Worm (Caenorhabditis elegans) whole organism, L4/young adult: ENCODE measurements around the gene ints-5.

Experiments
- W03F9.2 ChIP-seq: fragments of 150-350 bp; optimal IDR thresholded peaks from 2 replicates; lab custom pipeline; 2014; ENCODE audit warnings: missing biosample characterization, missing genetic modification characterization
- him-1 ChIP-seq: sonication (generic microtip); optimal IDR thresholded peaks from 2 replicates; lab custom pipeline; 2016; ENCODE audit warnings: missing genotype, missing genetic modification reagents, missing genetic modification characterization, missing compliant biosample characterization

DNA sequence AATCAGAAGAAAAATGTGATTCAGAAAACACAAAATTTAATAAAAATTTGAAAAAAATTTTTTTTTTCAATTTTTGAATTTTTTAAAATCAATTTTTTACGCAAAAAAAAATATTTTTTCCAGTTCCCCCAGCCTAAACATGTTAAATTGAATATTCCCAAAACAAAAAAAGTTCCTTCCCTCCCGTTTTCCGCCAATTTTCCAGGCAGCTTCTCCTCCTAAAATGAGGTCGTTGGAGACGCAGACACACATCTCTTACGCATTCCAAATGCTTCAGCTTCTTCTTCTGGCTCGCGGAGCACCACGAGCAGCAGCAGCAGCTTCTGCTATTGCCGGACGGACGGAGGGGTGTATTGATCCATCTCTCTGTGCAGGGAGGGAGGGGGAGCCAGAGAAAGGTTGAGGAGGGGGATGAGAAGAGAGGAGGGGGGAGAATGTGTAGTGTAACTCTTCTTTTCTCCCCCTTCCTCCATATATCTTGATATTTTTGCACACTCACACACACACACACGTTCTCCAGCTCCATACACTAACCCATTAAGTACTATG lies 43.4 kb upstream of the ints-5 start:
- no peak for TF ChIP-seq W03F9.2 (tag; lab: Kevin White, UChicago)
- peak; percentile 81 for TF ChIP-seq him-1 (tag; lab: Kevin White, UChicago)
